Worm (Caenorhabditis elegans): ENCODE data around the gene T08G5.15.

The T08G5.15 gene

DNA sequence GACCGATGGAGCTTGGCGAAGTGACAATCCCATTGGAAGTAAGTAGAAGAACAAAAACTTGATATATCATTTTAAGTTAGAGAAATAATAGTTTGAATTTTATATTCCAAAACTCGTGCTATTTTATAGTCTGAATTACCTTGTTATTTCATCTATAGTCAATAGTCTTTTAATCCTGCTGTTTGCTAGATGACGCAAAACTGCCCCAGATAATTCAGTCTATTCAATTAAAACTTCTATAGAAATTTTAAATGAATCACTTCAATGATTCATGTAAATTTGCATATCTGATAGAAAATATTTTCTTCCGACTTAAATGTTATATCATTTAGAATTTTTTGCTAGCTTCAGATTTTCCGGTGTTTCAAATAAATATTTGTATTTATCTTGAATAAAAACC lies at the start of gene T08G5.15:
T08G5.15 (minus strand) TSS at position 101 of the 400 bp plus-strand sequence.
- no peak for TF ChIP-seq B0019.2 (GFP tag; conservative IDR thresholded peaks at IDR 0.05)
- no peak for TF ChIP-seq ceh-91 (GFP tag; IDR thresholded peaks at IDR 0.05)
- TF ChIP-seq nfyb-1 (GFP tag; IDR thresholded peaks at IDR 0.05): no peak
- no peak for TF ChIP-seq cebp-1 (GFP tag; IDR thresholded peaks at IDR 0.05)
- TF ChIP-seq cebp-1 (tag; optimal IDR thresholded peaks at IDR 0.05): no peak
- TF ChIP-seq hrde-1 (tag; optimal IDR thresholded peaks at IDR 0.05; ENCODE audit: borderline replicate concordance): no peak
- TF ChIP-seq dpff-1 (tag; optimal IDR thresholded peaks at IDR 0.05): no peak
- TF ChIP-seq lin-40 (tag; optimal IDR thresholded peaks at IDR 0.05): no peak
- no peak for TF ChIP-seq sea-2 (GFP tag; IDR thresholded peaks at IDR 0.05)
- no peak for TF ChIP-seq snpc-4 (GFP tag; optimal IDR thresholded peaks at IDR 0.05)
- no peak for TF ChIP-seq snpc-4 (tag; optimal IDR thresholded peaks at IDR 0.05)
- no peak for TF ChIP-seq tlf-1 (GFP tag; optimal IDR thresholded peaks at IDR 0.05)

DNA sequence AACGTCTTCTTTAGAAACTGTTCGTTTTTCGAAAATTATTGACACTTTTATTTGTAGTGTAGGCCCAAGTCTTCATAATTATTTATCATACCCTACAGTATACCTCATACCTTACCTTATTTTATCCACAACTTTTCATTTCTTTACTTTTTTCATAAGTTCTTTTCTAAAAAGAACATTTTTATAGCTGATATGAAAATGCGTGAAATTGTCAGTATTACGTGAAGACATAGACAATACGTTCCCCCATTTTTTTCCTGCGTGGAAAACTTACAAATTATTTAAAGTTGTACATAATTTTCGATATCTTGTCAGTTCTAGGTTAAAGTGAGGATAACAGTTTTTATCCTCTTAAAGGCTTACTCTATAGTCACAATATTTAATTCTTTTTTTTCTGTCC lies 46.9 kb upstream of the T08G5.15 start:
- TF ChIP-seq B0035.1 (tag; optimal IDR thresholded peaks at IDR 0.05): no peak
- TF ChIP-seq tlf-1 (GFP tag; optimal IDR thresholded peaks at IDR 0.05): no peak
- TF ChIP-seq die-1 (tag; optimal IDR thresholded peaks at IDR 0.05): no peak
- TF ChIP-seq lag-1 (GFP tag; IDR thresholded peaks at IDR 0.05): no peak
- TF ChIP-seq let-526 (GFP tag; IDR thresholded peaks at IDR 0.05): no peak
- no peak for TF ChIP-seq Y95B8A.8 (GFP tag; IDR thresholded peaks at IDR 0.05)
- TF ChIP-seq F33H1.4 (GFP tag; IDR thresholded peaks at IDR 0.05): no peak

DNA sequence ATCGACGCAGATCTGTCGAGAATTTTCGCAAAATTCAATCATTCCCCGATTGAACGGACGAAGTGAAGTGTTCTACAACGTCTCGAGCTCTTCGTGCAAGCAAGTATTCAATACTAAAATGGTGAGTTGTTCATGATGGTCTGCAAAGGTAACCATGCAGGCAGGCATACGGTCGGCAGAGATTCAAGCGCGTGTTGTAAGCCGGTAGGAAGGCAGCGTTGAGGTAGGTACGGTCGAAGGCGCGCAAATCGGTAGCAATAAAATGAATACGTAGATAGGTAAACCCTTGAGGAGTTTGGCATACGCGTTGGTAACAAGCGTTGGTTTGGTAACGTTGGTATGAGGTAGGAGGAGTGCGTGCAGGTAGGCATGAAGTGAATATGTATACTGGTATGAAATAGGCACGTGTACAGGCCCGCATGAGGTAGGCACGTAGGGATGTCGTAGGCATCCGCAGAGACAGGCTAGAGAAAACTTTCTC lies 44.9 kb upstream of the T08G5.15 start, which contains the start of gene D1086.17:
D1086.17 (plus strand) TSS at position 51 of the 481 bp plus-strand sequence.
- TF ChIP-seq ceh-58 (GFP tag; IDR thresholded peaks at IDR 0.05) (no peak), madf-10 (tag; optimal IDR thresholded peaks at IDR 0.05) (no peak), ceh-40 (GFP tag; IDR thresholded peaks at IDR 0.05) (no peak), madf-6 (GFP tag; IDR thresholded peaks at IDR 0.05) (no peak), zfh-2 (GFP tag; conservative IDR thresholded peaks at IDR 0.05) (no peak), ztf-25 (GFP tag; IDR thresholded peaks at IDR 0.05) (no peak), bed-1 (GFP tag; IDR thresholded peaks at IDR 0.05) (no peak), F37B4.10 (GFP tag; IDR thresholded peaks at IDR 0.05) (no peak), Y79H2A.3 (GFP tag; conservative IDR thresholded peaks at IDR 0.05) (no peak), Y67H2A.10 (GFP tag; conservative IDR thresholded peaks at IDR 0.05) (no peak), hmg-1.2 (GFP tag; IDR thresholded peaks at IDR 0.05) (no peak)

DNA sequence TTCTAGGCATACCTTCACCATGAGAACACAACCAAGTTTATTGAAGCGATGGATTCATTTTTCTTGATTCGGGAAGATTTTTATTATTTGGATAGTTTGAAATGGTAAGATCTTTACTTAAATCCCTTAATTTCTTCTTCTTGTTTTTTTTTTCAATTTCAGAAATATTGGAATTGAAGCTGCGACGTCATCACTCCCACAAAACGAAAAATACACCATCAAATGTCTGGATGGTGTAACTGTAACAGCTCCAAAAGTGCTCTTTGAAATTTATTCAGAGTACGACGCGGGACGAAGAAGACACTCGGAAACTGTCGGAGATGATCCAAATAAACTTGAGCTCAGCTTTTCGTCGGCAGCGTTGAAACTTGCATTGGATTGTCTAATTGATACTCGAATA lies 41.4 kb upstream of the T08G5.15 start, which contains the start of gene D1086.21:
D1086.21 (plus strand) TSS at position 301 of the 400 bp plus-strand sequence.
- TF ChIP-seq rcor-1 (GFP tag; IDR thresholded peaks at IDR 0.05) (no peak), somi-1 (GFP tag; optimal IDR thresholded peaks at IDR 0.05) (no peak), athp-1 (tag; optimal IDR thresholded peaks at IDR 0.05) (no peak), lin-26 (GFP tag; IDR thresholded peaks at IDR 0.05) (no peak), die-1 (tag; optimal IDR thresholded peaks at IDR 0.05) (no peak), Y53G8AR.9 (GFP tag; conservative IDR thresholded peaks at IDR 0.05) (no peak), dox-1 (GFP tag; IDR thresholded peaks at IDR 0.05) (no peak), K11D2.4 (GFP tag; IDR thresholded peaks at IDR 0.05) (no peak), D2030.7 (GFP tag; IDR thresholded peaks at IDR 0.05) (no peak), bed-1 (GFP tag; IDR thresholded peaks at IDR 0.05) (no peak)
